Worm (Caenorhabditis elegans) whole organism, early embryonic: ENCODE measurements around the gene bigr-1.

Source experiments
- B0310.2 ChIP-seq: sonication (generic microtip); optimal IDR thresholded peaks from 2 replicates; lab custom pipeline; 2016; ENCODE audit warnings: mild to moderate bottlenecking, missing genetic modification characterization, missing compliant biosample characterization
- F13C5.2 ChIP-seq: sonication (generic microtip); optimal IDR thresholded peaks from 2 replicates; lab custom pipeline; 2017; ENCODE audit warnings: mild to moderate bottlenecking, missing genetic modification characterization, inconsistent platforms, missing compliant biosample characterization
- aly-1 ChIP-seq: sonication (generic microtip); optimal IDR thresholded peaks from 2 replicates; lab custom pipeline; 2016; ENCODE audit warnings: missing genetic modification characterization, missing compliant biosample characterization
- ama-1 ChIP-seq: fragments of 150-350 bp; optimal IDR thresholded peaks from 2 replicates; lab custom pipeline; 2014
- ceh-13 ChIP-seq: fragments of 200-800 bp; sonication (Bioruptor generic); optimal IDR thresholded peaks from 2 replicates; lab custom pipeline; 2018; ENCODE audit warnings: mild to moderate bottlenecking, missing genetic modification characterization, missing compliant biosample characterization
- ceh-36 ChIP-seq: sonication (generic microtip); optimal IDR thresholded peaks from 2 replicates; lab custom pipeline; 2016; ENCODE audit warnings: missing genetic modification characterization, inconsistent platforms, missing compliant biosample characterization
- ets-7 ChIP-seq: sonication (generic microtip); optimal IDR thresholded peaks from 2 replicates; lab custom pipeline; 2016; ENCODE audit warnings: missing genotype, missing genetic modification characterization, missing compliant biosample characterization
- flt-1 ChIP-seq: fragments of 200-800 bp; sonication (Bioruptor generic); IDR thresholded peaks from 2 replicates; pipeline ENCODE4 v1.3.6; 2022; ENCODE audit warnings: missing genetic modification characterization, missing compliant biosample characterization
- hmbx-1 ChIP-seq: sonication (generic microtip); optimal IDR thresholded peaks from 2 replicates; lab custom pipeline; 2016; ENCODE audit warnings: mild to moderate bottlenecking, missing genetic modification characterization, missing compliant biosample characterization
- hmg-4 ChIP-seq: fragments of 200-800 bp; sonication (Bioruptor generic); optimal IDR thresholded peaks from 2 replicates; lab custom pipeline; 2018; ENCODE audit warnings: mild to moderate bottlenecking, missing genetic modification characterization, missing compliant biosample characterization
- hnd-1 ChIP-seq: sonication (generic microtip); optimal IDR thresholded peaks from 2 replicates; lab custom pipeline; 2016; ENCODE audit warnings: missing genetic modification characterization, missing compliant biosample characterization
- pes-1 ChIP-seq: fragments of 200-800 bp; sonication (Bioruptor generic); IDR thresholded peaks from 2 replicates; pipeline ENCODE4 v1.3.6; 2022; ENCODE audit warnings: missing genetic modification reagents, missing genetic modification characterization, missing compliant biosample characterization
- scrt-1 ChIP-seq: fragments of 200-800 bp; sonication (Bioruptor generic); IDR thresholded peaks from 2 replicates; pipeline ENCODE4 v1.3.6; 2022; ENCODE audit warnings: missing genetic modification characterization, missing compliant biosample characterization
- sea-1 ChIP-seq: fragments of 200-800 bp; sonication (Bioruptor generic); conservative IDR thresholded peaks from 2 replicates; pipeline ENCODE4 v1.3.6; 2022; ENCODE audit warnings: missing genetic modification characterization, missing compliant biosample characterization
- tbx-11 ChIP-seq: fragments of 200-800 bp; sonication (Bioruptor generic); IDR thresholded peaks from 2 replicates; pipeline ENCODE4 v1.3.6; 2022; ENCODE audit warnings: missing genetic modification characterization, missing compliant biosample characterization
- tbx-37 ChIP-seq: fragments of 200-800 bp; sonication (Bioruptor generic); conservative IDR thresholded peaks from 2 replicates; pipeline ENCODE4 v1.3.6; 2022; ENCODE audit warnings: missing genetic modification reagents, missing genetic modification characterization, missing compliant biosample characterization
- tra-4 ChIP-seq: sonication (generic microtip); optimal IDR thresholded peaks from 2 replicates; lab custom pipeline; 2017; ENCODE audit warnings: missing genetic modification characterization, missing compliant biosample characterization

Gene bigr-1

ce11 chrII:11200234-11200755, 18.8 kb downstream of the bigr-1 start:
- TF ChIP-seq B0310.2 (tag; lab: Kevin White, UChicago) (no peak), tbx-37 (GFP tag; lab: Robert Waterston, UW) (no peak), hnd-1 (tag; lab: Kevin White, UChicago) (no peak), hmbx-1 (tag; lab: Kevin White, UChicago) (no peak), ama-1 (lab: Kevin White, UChicago) (no peak), scrt-1 (GFP tag; lab: Robert Waterston, UW) (no peak), ets-7 (tag; lab: Kevin White, UChicago) (no peak), tbx-11 (GFP tag; lab: Robert Waterston, UW) (no peak), aly-1 (no peak), sea-1 (GFP tag; lab: Robert Waterston, UW) (no peak), ceh-13 (GFP tag; lab: Kevin White, UChicago) (no peak)

- TF ChIP-seq flt-1 (no peak), pes-1 (GFP tag; lab: Robert Waterston, UW) (no peak)
These were observed 21.3 kb downstream of the bigr-1 start, which contains the start of gene srap-1 for ce11 chrII:11202581-11203271. Gene srap-1 (plus strand): TSS chrII:11203221.

- TF ChIP-seq B0310.2 (tag; lab: Kevin White, UChicago) (no peak), hmg-4 (no peak), tbx-11 (GFP tag; lab: Robert Waterston, UW) (no peak), scrt-1 (GFP tag; lab: Robert Waterston, UW) (no peak), aly-1 (no peak), sea-1 (GFP tag; lab: Robert Waterston, UW) (no peak), ets-7 (tag; lab: Kevin White, UChicago) (no peak), ama-1 (lab: Kevin White, UChicago) (no peak), hmbx-1 (tag; lab: Kevin White, UChicago) (no peak), pes-1 (GFP tag; lab: Robert Waterston, UW) (no peak), tra-4 (no peak), ceh-36 (tag; lab: Kevin White, UChicago) (no peak), flt-1 (no peak), tbx-37 (GFP tag; lab: Robert Waterston, UW) (no peak), hnd-1 (tag; lab: Kevin White, UChicago) (no peak), F13C5.2 (tag; lab: Kevin White, UChicago) (no peak), ceh-13 (GFP tag; lab: Kevin White, UChicago) (no peak)
These were observed 23.3 kb downstream of the bigr-1 start for ce11 chrII:11204731-11205130.

- TF ChIP-seq tra-4 (no peak), ets-7 (tag; lab: Kevin White, UChicago) (no peak), flt-1 (no peak), ceh-13 (GFP tag; lab: Kevin White, UChicago) (no peak), sea-1 (GFP tag; lab: Robert Waterston, UW) (no peak), ceh-36 (tag; lab: Kevin White, UChicago) (no peak), pes-1 (GFP tag; lab: Robert Waterston, UW) (no peak), F13C5.2 (tag; lab: Kevin White, UChicago) (no peak), tbx-37 (GFP tag; lab: Robert Waterston, UW) (no peak)
These were observed 24.3 kb downstream of the bigr-1 start for ce11 chrII:11205783-11206182.

ce11 chrII:11221771-11222355, 40.4 kb downstream of the bigr-1 start, which contains the start of gene plpr-1:
Gene plpr-1 (plus strand): TSS chrII:11222305.
- no peak for TF ChIP-seq tra-4
- no peak for TF ChIP-seq B0310.2 (tag; lab: Kevin White, UChicago)
- no peak for TF ChIP-seq hnd-1 (tag; lab: Kevin White, UChicago)
- no peak for TF ChIP-seq F13C5.2 (tag; lab: Kevin White, UChicago)
- TF ChIP-seq ama-1 (lab: Kevin White, UChicago) = no peak
- TF ChIP-seq flt-1 = no peak
- no peak for TF ChIP-seq ets-7 (tag; lab: Kevin White, UChicago)
- TF ChIP-seq tbx-11 (GFP tag; lab: Robert Waterston, UW) = no peak
- TF ChIP-seq ceh-13 (GFP tag; lab: Kevin White, UChicago) = no peak
- no peak for TF ChIP-seq tbx-37 (GFP tag; lab: Robert Waterston, UW)
- no peak for TF ChIP-seq aly-1
- no peak for TF ChIP-seq sea-1 (GFP tag; lab: Robert Waterston, UW)
- no peak for TF ChIP-seq hmg-4
- TF ChIP-seq hmbx-1 (tag; lab: Kevin White, UChicago) = no peak
- no peak for TF ChIP-seq pes-1 (GFP tag; lab: Robert Waterston, UW)

ce11 chrII:11224045-11224481, 42.6 kb downstream of the bigr-1 start:
- TF ChIP-seq F13C5.2 (tag; lab: Kevin White, UChicago) = peak; percentile 38
- no peak for TF ChIP-seq aly-1
- TF ChIP-seq ceh-13 (GFP tag; lab: Kevin White, UChicago) = no peak

- TF ChIP-seq tbx-11 (GFP tag; lab: Robert Waterston, UW) (no peak), tbx-37 (GFP tag; lab: Robert Waterston, UW) (no peak), hmg-4 (no peak), B0310.2 (tag; lab: Kevin White, UChicago) (no peak), hmbx-1 (tag; lab: Kevin White, UChicago) (no peak), pes-1 (GFP tag; lab: Robert Waterston, UW) (no peak), scrt-1 (GFP tag; lab: Robert Waterston, UW) (no peak), F13C5.2 (tag; lab: Kevin White, UChicago) (no peak), sea-1 (GFP tag; lab: Robert Waterston, UW) (no peak), ets-7 (tag; lab: Kevin White, UChicago) (no peak), aly-1 (no peak), flt-1 (no peak), ama-1 (lab: Kevin White, UChicago) (no peak), ceh-13 (GFP tag; lab: Kevin White, UChicago) (no peak), ceh-36 (tag; lab: Kevin White, UChicago) (no peak), hnd-1 (tag; lab: Kevin White, UChicago) (no peak), tra-4 (no peak)
These were observed 44.9 kb downstream of the bigr-1 start, which contains the start of gene T06D8.2 for ce11 chrII:11226379-11226778. Gene T06D8.2 (plus strand): TSS chrII:11226679.
